Fruit fly (Drosophila melanogaster) whole organism, prepupa: ENCODE measurements around the gene Cyp18a1.

Source experiments
- CG10669 ChIP-seq: fragments of 200-800 bp; sonication (Bioruptor generic); optimal IDR thresholded peaks from 3 replicates; lab custom pipeline; 2018; ENCODE audit warnings: missing biosample characterization, mild to moderate bottlenecking, missing genetic modification characterization, moderate library complexity
- CG11902 ChIP-seq: fragments of 200-800 bp; sonication (Bioruptor generic); optimal IDR thresholded peaks from 3 replicates; lab custom pipeline; 2016; ENCODE audit warnings: missing biosample characterization, missing genetic modification characterization
- CG6276 ChIP-seq: fragments of 200-800 bp; sonication (Bioruptor generic); optimal IDR thresholded peaks from 2 replicates; lab custom pipeline; 2017; ENCODE audit warnings: missing biosample characterization, mild to moderate bottlenecking, missing genetic modification characterization
- CG6854 ChIP-seq: fragments of 200-800 bp; sonication (Bioruptor generic); optimal IDR thresholded peaks from 2 replicates; lab custom pipeline; 2017; ENCODE audit warnings: missing biosample characterization, mild to moderate bottlenecking, missing genetic modification characterization
- Eip78C ChIP-seq: fragments of 200-800 bp; sonication (Bioruptor generic); peaks from one replicate; lab custom pipeline; 2016; ENCODE audit warnings: missing biosample characterization, missing genetic modification characterization
- Ets21C ChIP-seq: fragments of 200-800 bp; sonication (Bioruptor generic); optimal IDR thresholded peaks from 3 replicates; lab custom pipeline; 2016; ENCODE audit warnings: missing biosample characterization, missing genetic modification characterization
- Gug ChIP-seq: fragments of 200-800 bp; sonication (Bioruptor generic); IDR thresholded peaks from 2 replicates; pipeline ENCODE4 v1.3.6; 2022; ENCODE audit warnings: missing biosample characterization, missing genetic modification characterization
- Smox ChIP-seq: fragments of 200-800 bp; sonication (Bioruptor generic); optimal IDR thresholded peaks from 3 replicates; lab custom pipeline; 2016; ENCODE audit warnings: missing biosample characterization, missing genetic modification characterization
- Sox15 ChIP-seq: fragments of 200-800 bp; sonication (Bioruptor generic); optimal IDR thresholded peaks from 3 replicates; lab custom pipeline; 2016; ENCODE audit warnings: missing biosample characterization, missing genetic modification characterization
- cyc ChIP-seq: fragments of 200-800 bp; sonication (Bioruptor generic); optimal IDR thresholded peaks from 3 replicates; lab custom pipeline; 2016; ENCODE audit warnings: missing biosample characterization, missing genetic modification characterization
- esn ChIP-seq: fragments of 200-800 bp; sonication (Bioruptor generic); optimal IDR thresholded peaks from 2 replicates; lab custom pipeline; 2016; ENCODE audit warnings: missing biosample characterization, mild to moderate bottlenecking, missing genetic modification characterization, moderate library complexity
- net ChIP-seq: fragments of 200-800 bp; sonication (Bioruptor generic); optimal IDR thresholded peaks from 3 replicates; lab custom pipeline; 2016; ENCODE audit warnings: missing biosample characterization, missing genetic modification characterization
- spab ChIP-seq: fragments of 200-800 bp; sonication (Bioruptor generic); optimal IDR thresholded peaks from 2 replicates; lab custom pipeline; 2017; ENCODE audit warnings: missing biosample characterization, mild to moderate bottlenecking, missing genetic modification characterization, missing genetic modification reagents

dm6 chrX:18676756-18677155 is 16.1 kb downstream of the Cyp18a1 start:
- TF ChIP-seq CG6276 (no peak), Eip78C (GFP tag; lab: Kevin White, UChicago) (no peak), net (GFP tag; lab: Kevin White, UChicago) (no peak), Smox (no peak), CG6854 (GFP tag; lab: Kevin White, UChicago) (no peak), Gug (no peak), CG10669 (GFP tag; lab: Kevin White, UChicago) (no peak), spab (GFP tag; lab: Kevin White, UChicago) (no peak), cyc (GFP tag; lab: Kevin White, UChicago) (no peak), CG11902 (no peak), Sox15 (GFP tag; lab: Kevin White, UChicago) (no peak), esn (GFP tag; lab: Kevin White, UChicago) (no peak), Ets21C (GFP tag; lab: Kevin White, UChicago) (no peak)
